Worm (Caenorhabditis elegans): ENCODE measurements around the gene H14N18.4.

H14N18.4 gene

ce11 chrV:8938943-8939342 is 10.2 kb upstream of the H14N18.4 start:
- TF ChIP-seq syd-9 (tag; optimal IDR thresholded peaks at IDR 0.05) (no peak), fkh-10 (GFP tag; optimal IDR thresholded peaks at IDR 0.05) (no peak), ceh-19 (GFP tag; optimal IDR thresholded peaks at IDR 0.05) (no peak), elt-4 (tag; optimal IDR thresholded peaks at IDR 0.05) (no peak), ceh-45 (GFP tag; IDR thresholded peaks at IDR 0.05) (no peak), che-1 (tag; optimal IDR thresholded peaks at IDR 0.05) (no peak)

ce11 chrV:8938445-8938844 is 9.7 kb upstream of the H14N18.4 start:
- TF ChIP-seq eyg-1 (tag; optimal IDR thresholded peaks at IDR 0.05): no peak
- TF ChIP-seq dve-1 (tag; optimal IDR thresholded peaks at IDR 0.05): no peak
- TF ChIP-seq npax-4 (tag; optimal IDR thresholded peaks at IDR 0.05): no peak
- TF ChIP-seq fkh-6 (tag; optimal IDR thresholded peaks at IDR 0.05): no peak

- no peak for TF ChIP-seq pros-1 (tag; optimal IDR thresholded peaks at IDR 0.05)
- no peak for TF ChIP-seq nhr-232 (tag; optimal IDR thresholded peaks at IDR 0.05)
- no peak for TF ChIP-seq elt-4 (tag; optimal IDR thresholded peaks at IDR 0.05)
- TF ChIP-seq ceh-31 (tag; optimal IDR thresholded peaks at IDR 0.05): no peak
- no peak for TF ChIP-seq ceh-45 (GFP tag; IDR thresholded peaks at IDR 0.05)
- TF ChIP-seq ceh-9 (tag; optimal IDR thresholded peaks at IDR 0.05): no peak
- TF ChIP-seq nhr-11 (tag; optimal IDR thresholded peaks at IDR 0.05): no peak
Measured at ce11 chrV:8937476-8938249, 8.9 kb upstream of the H14N18.4 start.

- TF ChIP-seq unc-55 (GFP tag; optimal IDR thresholded peaks at IDR 0.05): peak; percentile 28
- no peak for TF ChIP-seq madf-2 (tag; optimal IDR thresholded peaks at IDR 0.05)
Measured at ce11 chrV:8936791-8937475, 8.2 kb upstream of the H14N18.4 start.

ce11 chrV:8936184-8936589 is 7.4 kb upstream of the H14N18.4 start, which contains the start of gene unc-23:
TSS of gene unc-23 (plus strand) at chrV:8936359.
- TF ChIP-seq pat-9 (tag; optimal IDR thresholded peaks at IDR 0.05): peak; percentile 38
- no peak for TF ChIP-seq ceh-2 (tag; optimal IDR thresholded peaks at IDR 0.05)
- TF ChIP-seq F13H6.1 (tag; optimal IDR thresholded peaks at IDR 0.05): peak; percentile 26
- peak; percentile 23 for TF ChIP-seq tbx-2 (tag; optimal IDR thresholded peaks at IDR 0.05)
- peak; percentile 80 for TF ChIP-seq rnt-1 (tag; optimal IDR thresholded peaks at IDR 0.05)
- no peak for TF ChIP-seq fkh-10 (GFP tag; optimal IDR thresholded peaks at IDR 0.05)
- peak; percentile 79 for TF ChIP-seq nfya-1 (tag; optimal IDR thresholded peaks at IDR 0.05)
- TF ChIP-seq unc-55 (GFP tag; optimal IDR thresholded peaks at IDR 0.05): peak; percentile 86
- no peak for TF ChIP-seq gmeb-2 (tag; optimal IDR thresholded peaks at IDR 0.05)
- TF ChIP-seq dve-1 (tag; optimal IDR thresholded peaks at IDR 0.05): peak; percentile 9
- peak; percentile 11 for TF ChIP-seq ceh-34 (tag; optimal IDR thresholded peaks at IDR 0.05)
- peak; percentile 23 for TF ChIP-seq C08G9.2 (tag; optimal IDR thresholded peaks at IDR 0.05)
- TF ChIP-seq ceh-31 (tag; optimal IDR thresholded peaks at IDR 0.05): peak; percentile 36
- no peak for TF ChIP-seq ceh-6 (GFP tag; optimal IDR thresholded peaks at IDR 0.05)
- peak; percentile 83 for TF ChIP-seq ceh-18 (tag; optimal IDR thresholded peaks at IDR 0.05)
- peak; percentile 60 for TF ChIP-seq ets-4 (tag; optimal IDR thresholded peaks at IDR 0.05)
- peak; percentile 54 for TF ChIP-seq ref-2 (tag; optimal IDR thresholded peaks at IDR 0.05)

- TF ChIP-seq unc-42 (tag; optimal IDR thresholded peaks at IDR 0.05): no peak
- TF ChIP-seq K02D7.2 (tag; optimal IDR thresholded peaks at IDR 0.05): no peak
- no peak for TF ChIP-seq unc-86 (tag; optimal IDR thresholded peaks at IDR 0.05)
- no peak for TF ChIP-seq ceh-30 (tag; optimal IDR thresholded peaks at IDR 0.05)
- no peak for TF ChIP-seq ttx-3 (tag; optimal IDR thresholded peaks at IDR 0.05)
- no peak for TF ChIP-seq pax-1 (tag; optimal IDR thresholded peaks at IDR 0.05)
- TF ChIP-seq unc-55 (GFP tag; optimal IDR thresholded peaks at IDR 0.05): no peak
- no peak for TF ChIP-seq tbx-7 (tag; optimal IDR thresholded peaks at IDR 0.05)
- TF ChIP-seq eyg-1 (tag; optimal IDR thresholded peaks at IDR 0.05): no peak
- TF ChIP-seq ceh-45 (GFP tag; IDR thresholded peaks at IDR 0.05): no peak
- no peak for TF ChIP-seq pag-3 (tag; optimal IDR thresholded peaks at IDR 0.05; ENCODE audit: borderline replicate concordance)
- TF ChIP-seq T23F11.4 (GFP tag; optimal IDR thresholded peaks at IDR 0.05): no peak
- TF ChIP-seq fkh-10 (GFP tag; optimal IDR thresholded peaks at IDR 0.05): no peak
- TF ChIP-seq ceh-2 (tag; optimal IDR thresholded peaks at IDR 0.05): no peak
- no peak for TF ChIP-seq hlh-15 (tag; optimal IDR thresholded peaks at IDR 0.05)
- no peak for TF ChIP-seq nhr-232 (tag; optimal IDR thresholded peaks at IDR 0.05)
- no peak for TF ChIP-seq ref-2 (tag; optimal IDR thresholded peaks at IDR 0.05)
Measured at ce11 chrV:8935104-8935503, 6.3 kb upstream of the H14N18.4 start.

Measured in whole organism, late embryonic.